Fruit fly (Drosophila melanogaster) whole organism, prepupa: ENCODE data around the gene CG18269.
A peak's percentile ranks its signal among the peaks of the same experiment; 100 is the strongest.

Experiments used
- CG10631 ChIP-seq: fragments of 200-800 bp; sonication (Bioruptor generic); optimal IDR thresholded peaks from 2 replicates; lab custom pipeline; 2016; ENCODE audit warnings: missing biosample characterization, missing genetic modification characterization
- CG10669 ChIP-seq: fragments of 200-800 bp; sonication (Bioruptor generic); optimal IDR thresholded peaks from 3 replicates; lab custom pipeline; 2018; ENCODE audit warnings: missing biosample characterization, mild to moderate bottlenecking, missing genetic modification characterization, moderate library complexity
- CG11762 ChIP-seq: fragments of 200-800 bp; sonication (Bioruptor generic); optimal IDR thresholded peaks from 3 replicates; lab custom pipeline; 2016; ENCODE audit warnings: missing biosample characterization, missing genetic modification characterization; ENCODE audit not compliant: insufficient read depth
- CG11902 ChIP-seq: fragments of 200-800 bp; sonication (Bioruptor generic); optimal IDR thresholded peaks from 3 replicates; lab custom pipeline; 2016; ENCODE audit warnings: missing biosample characterization, missing genetic modification characterization
- CG15336 ChIP-seq: fragments of 200-800 bp; sonication (Bioruptor generic); IDR thresholded peaks from 2 replicates; pipeline ENCODE4 v1.3.6; 2022; ENCODE audit warnings: missing biosample characterization, missing genetic modification characterization
- CG1621 ChIP-seq: fragments of 200-800 bp; sonication (Bioruptor generic); optimal IDR thresholded peaks from 3 replicates; lab custom pipeline; 2018; ENCODE audit warnings: missing biosample characterization, mild to moderate bottlenecking, missing genetic modification characterization
- CG3032 ChIP-seq: fragments of 200-800 bp; optimal IDR thresholded peaks from 2 replicates; lab custom pipeline; 2019; ENCODE audit warnings: missing biosample characterization, mild to moderate bottlenecking, missing genetic modification characterization, moderate library complexity
- CG32006 ChIP-seq: fragments of 200-800 bp; sonication (Bioruptor generic); optimal IDR thresholded peaks from 3 replicates; lab custom pipeline; 2017; ENCODE audit warnings: missing biosample characterization, mild to moderate bottlenecking, missing genetic modification characterization
- CG3919 ChIP-seq: fragments of 200-800 bp; sonication (Bioruptor generic); optimal IDR thresholded peaks from 3 replicates; lab custom pipeline; 2016; ENCODE audit warnings: missing biosample characterization, missing genetic modification characterization
- CG6163 ChIP-seq: fragments of 200-800 bp; sonication (Bioruptor generic); IDR thresholded peaks from 3 replicates; pipeline ENCODE4 v1.3.6; 2022; ENCODE audit warnings: missing biosample characterization, missing genetic modification characterization
- CG6276 ChIP-seq: fragments of 200-800 bp; sonication (Bioruptor generic); optimal IDR thresholded peaks from 2 replicates; lab custom pipeline; 2017; ENCODE audit warnings: missing biosample characterization, mild to moderate bottlenecking, missing genetic modification characterization
- CG6808 ChIP-seq: fragments of 200-800 bp; sonication (Bioruptor generic); optimal IDR thresholded peaks from 3 replicates; lab custom pipeline; 2017; ENCODE audit warnings: missing biosample characterization, missing genetic modification characterization, mild to moderate bottlenecking, moderate library complexity, missing genetic modification reagents
- CG6854 ChIP-seq: fragments of 200-800 bp; sonication (Bioruptor generic); optimal IDR thresholded peaks from 2 replicates; lab custom pipeline; 2017; ENCODE audit warnings: missing biosample characterization, mild to moderate bottlenecking, missing genetic modification characterization
- CG7368 ChIP-seq: fragments of 200-800 bp; sonication (Bioruptor generic); optimal IDR thresholded peaks from 3 replicates; lab custom pipeline; 2016; ENCODE audit warnings: missing biosample characterization, missing genetic modification characterization
- CG8632 ChIP-seq: fragments of 200-800 bp; sonication (Bioruptor generic); optimal IDR thresholded peaks from 3 replicates; lab custom pipeline; 2016; ENCODE audit warnings: missing biosample characterization, missing genetic modification characterization
- Ets21C ChIP-seq: fragments of 200-800 bp; sonication (Bioruptor generic); optimal IDR thresholded peaks from 3 replicates; lab custom pipeline; 2016; ENCODE audit warnings: missing biosample characterization, missing genetic modification characterization
- Ets96B ChIP-seq: fragments of 200-800 bp; optimal IDR thresholded peaks from 2 replicates; lab custom pipeline; 2019; ENCODE audit warnings: missing biosample characterization, mild to moderate bottlenecking, missing genetic modification characterization, moderate library complexity
- Gug ChIP-seq: fragments of 200-800 bp; sonication (Bioruptor generic); IDR thresholded peaks from 2 replicates; pipeline ENCODE4 v1.3.6; 2022; ENCODE audit warnings: missing biosample characterization, missing genetic modification characterization
- Hr38 ChIP-seq: sonication (Bioruptor generic); optimal IDR thresholded peaks from 2 replicates; lab custom pipeline; 2016; ENCODE audit warnings: missing biosample characterization, missing genetic modification characterization
- Hr39 ChIP-seq: fragments of 200-800 bp; sonication (Bioruptor generic); optimal IDR thresholded peaks from 2 replicates; lab custom pipeline; 2016; ENCODE audit warnings: missing biosample characterization, missing genetic modification characterization
- Hr4 ChIP-seq: fragments of 200-800 bp; sonication (Bioruptor generic); optimal IDR thresholded peaks from 3 replicates; lab custom pipeline; 2016; ENCODE audit warnings: missing biosample characterization, missing genetic modification characterization
- OdsH ChIP-seq: fragments of 200-800 bp; sonication (Bioruptor generic); optimal IDR thresholded peaks from 3 replicates; lab custom pipeline; 2016; ENCODE audit warnings: missing biosample characterization, missing genetic modification characterization
- Sox102F ChIP-seq: fragments of 200-800 bp; sonication (Bioruptor generic); optimal IDR thresholded peaks from 2 replicates; lab custom pipeline; 2016; ENCODE audit warnings: missing biosample characterization, mild to moderate bottlenecking, missing genetic modification characterization
- Sox14 ChIP-seq: fragments of 200-800 bp; sonication (Bioruptor generic); optimal IDR thresholded peaks from 3 replicates; lab custom pipeline; 2016; ENCODE audit warnings: missing biosample characterization, missing genetic modification characterization
- acj6 ChIP-seq: fragments of 200-800 bp; sonication (Bioruptor generic); optimal IDR thresholded peaks from 3 replicates; lab custom pipeline; 2016; ENCODE audit warnings: missing biosample characterization, missing genetic modification characterization
- cyc ChIP-seq: fragments of 200-800 bp; sonication (Bioruptor generic); optimal IDR thresholded peaks from 3 replicates; lab custom pipeline; 2016; ENCODE audit warnings: missing biosample characterization, missing genetic modification characterization
- dsx ChIP-seq: fragments of 200-800 bp; optimal IDR thresholded peaks from 3 replicates; lab custom pipeline; 2019; ENCODE audit warnings: missing biosample characterization, mild to moderate bottlenecking, missing genetic modification characterization, moderate library complexity; ENCODE audit not compliant: poor library complexity, severe bottlenecking
- eg ChIP-seq: fragments of 200-800 bp; sonication (Bioruptor generic); IDR thresholded peaks from 3 replicates; pipeline ENCODE4 v1.3.6; 2022; ENCODE audit warnings: missing biosample characterization, missing genetic modification characterization
- fd59A ChIP-seq: fragments of 200-800 bp; sonication (Bioruptor generic); optimal IDR thresholded peaks from 2 replicates; lab custom pipeline; 2017; ENCODE audit warnings: missing biosample characterization, mild to moderate bottlenecking, missing genetic modification characterization, missing genetic modification reagents
- fd85E ChIP-seq: fragments of 200-800 bp; sonication (Bioruptor generic); optimal IDR thresholded peaks from 3 replicates; lab custom pipeline; 2016; ENCODE audit warnings: missing biosample characterization, missing genetic modification characterization
- lz ChIP-seq: fragments of 200-800 bp; sonication (Bioruptor generic); optimal IDR thresholded peaks from 3 replicates; lab custom pipeline; 2016; ENCODE audit warnings: missing biosample characterization, missing genetic modification characterization
- net ChIP-seq: fragments of 200-800 bp; sonication (Bioruptor generic); optimal IDR thresholded peaks from 3 replicates; lab custom pipeline; 2016; ENCODE audit warnings: missing biosample characterization, missing genetic modification characterization
- pdm3 ChIP-seq: fragments of 200-800 bp; sonication (Bioruptor generic); optimal IDR thresholded peaks from 3 replicates; lab custom pipeline; 2016; ENCODE audit warnings: missing biosample characterization, missing genetic modification characterization
- svp ChIP-seq: fragments of 200-800 bp; sonication (Bioruptor generic); peaks from one replicate; lab custom pipeline; 2016; ENCODE audit warnings: missing biosample characterization, missing genetic modification characterization
- vri ChIP-seq: fragments of 200-800 bp; sonication (Bioruptor generic); optimal IDR thresholded peaks from 3 replicates; lab custom pipeline; 2016; ENCODE audit warnings: missing biosample characterization, mild to moderate bottlenecking, missing genetic modification characterization

CG18269 gene

dm6 chr2L:5526738-5527137 lies 24.9 kb upstream of the CG18269 start, which contains the start of gene Cox11:
TSS of gene Cox11 (plus strand) at chr2L:5526957.
- no peak for TF ChIP-seq CG32006 (GFP tag; lab: Kevin White, UChicago)
- no peak for TF ChIP-seq fd85E (GFP tag; lab: Kevin White, UChicago)
- TF ChIP-seq CG8632: no peak
- TF ChIP-seq CG6854: no peak
- no peak for TF ChIP-seq vri (GFP tag; lab: Kevin White, UChicago)
- TF ChIP-seq, all 60 proteins: peak for 0

DNA sequence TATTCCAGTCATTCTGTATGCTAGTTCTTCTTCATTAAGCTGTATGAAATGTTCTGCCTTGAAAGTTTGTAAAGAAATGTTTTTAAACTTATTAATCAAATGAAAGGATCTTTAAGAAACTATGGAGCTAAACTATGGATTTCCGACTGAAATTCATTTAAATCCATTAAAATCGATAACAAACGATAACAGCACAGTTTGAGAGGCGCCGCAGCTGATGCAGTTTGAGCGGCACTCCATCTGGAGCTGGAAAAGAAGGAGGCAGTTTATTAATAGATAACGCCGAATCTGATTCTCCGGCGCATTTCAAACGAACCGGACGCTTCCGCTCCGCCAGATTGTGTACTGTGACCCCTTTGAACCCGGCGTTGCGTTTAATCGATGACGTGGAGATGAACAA lies 23.8 kb upstream of the CG18269 start, which contains the start of gene CG31915:
TSS of gene CG31915 (plus strand) at position 263 of the 400 bp plus-strand sequence.
- TF ChIP-seq CG1621: peak; percentile 68
- TF ChIP-seq CG11902 (GFP tag; lab: Kevin White, UChicago): no peak

DNA sequence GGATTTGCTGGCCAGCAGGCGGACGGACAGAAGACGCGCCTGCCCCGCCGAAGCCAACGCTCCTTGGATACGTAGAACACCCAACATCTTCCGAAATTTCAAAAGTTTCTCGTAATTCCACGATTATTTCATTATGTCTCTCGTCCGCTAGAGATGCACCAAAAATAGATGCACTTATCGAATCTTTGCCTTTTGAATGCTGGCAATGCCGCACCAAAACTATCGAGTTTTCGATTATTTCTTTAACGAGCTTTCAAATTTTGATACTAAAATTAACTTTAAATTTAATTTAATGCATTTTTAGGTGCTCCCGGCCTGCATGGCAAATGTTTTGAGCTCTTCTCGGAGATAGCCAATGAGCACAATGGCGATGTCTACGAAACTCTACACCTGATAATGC lies 19.6 kb upstream of the CG18269 start, which contains the start of gene Coq6:
TSS of gene Coq6 (minus strand) at position 163 of the 400 bp plus-strand sequence.
- TF ChIP-seq CG6163 (GFP tag; lab: Robert Waterston, UW) (0 out of 3 replicates have a peak, but pooled peaks have one; percentile 26), Gug (GFP tag; lab: Robert Waterston, UW) (no peak)
- TF ChIP-seq, all 60 proteins: peak for 1

DNA sequence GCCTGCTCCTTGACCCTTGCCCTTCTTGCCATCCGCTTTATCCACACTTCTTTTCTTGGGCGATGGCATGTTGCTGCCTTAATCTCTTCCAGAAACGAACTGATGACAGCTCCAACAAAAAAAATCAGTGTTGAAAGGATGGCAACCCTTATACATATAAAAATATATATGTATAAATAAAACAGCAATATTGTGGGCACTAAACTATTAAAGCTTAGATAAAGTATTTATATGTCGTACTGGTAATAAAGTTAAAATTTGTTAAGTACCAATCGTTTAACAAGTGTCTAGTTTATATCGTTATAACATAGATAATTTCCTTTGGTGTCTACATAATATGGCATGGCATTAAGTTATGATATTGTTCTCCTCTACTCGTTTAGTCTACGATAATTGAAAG lies 15.0 kb upstream of the CG18269 start, which contains the start of gene tomb:
TSS of gene tomb (minus strand) at position 101 of the 400 bp plus-strand sequence.
- TF ChIP-seq fd59A (no peak), Hr38 (no peak), CG3032 (no peak), acj6 (GFP tag; lab: Kevin White, UChicago) (no peak), CG11762 (GFP tag; lab: Kevin White, UChicago) (no peak), svp (no peak), Sox102F (GFP tag; lab: Kevin White, UChicago) (no peak), lz (GFP tag; lab: Kevin White, UChicago) (no peak), CG10669 (GFP tag; lab: Kevin White, UChicago) (no peak), CG6854 (no peak), cyc (no peak)

DNA sequence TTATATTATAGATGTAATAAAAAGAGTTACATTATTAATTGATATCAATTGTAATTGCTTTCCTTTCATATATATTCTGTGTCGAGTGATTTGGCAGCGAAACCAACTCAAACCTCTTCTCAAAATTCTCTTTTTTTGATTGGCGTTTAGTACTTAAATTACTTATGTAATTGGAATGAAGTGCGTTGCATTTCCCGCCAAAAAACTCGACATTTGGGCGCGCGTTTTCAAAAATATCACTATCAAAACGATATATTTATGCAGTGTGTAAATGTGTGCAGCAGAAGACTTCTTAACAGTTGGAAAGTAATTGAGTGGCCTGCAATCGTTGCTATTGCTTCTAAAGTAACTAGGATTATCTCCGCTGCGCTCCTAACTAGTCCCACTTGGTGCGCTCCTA lies 14.6 kb upstream of the CG18269 start:
- TF ChIP-seq CG3032 (no peak), fd85E (GFP tag; lab: Kevin White, UChicago) (no peak), CG6276 (GFP tag; lab: Kevin White, UChicago) (no peak), svp (no peak), Ets96B (tag; lab: Kevin White, UChicago) (no peak), OdsH (no peak), CG6808 (GFP tag; lab: Kevin White, UChicago) (no peak), Hr4 (GFP tag; lab: Kevin White, UChicago) (no peak), Sox14 (no peak), eg (GFP tag; lab: Robert Waterston, UW) (no peak)

dm6 chr2L:5539034-5539433 lies 12.6 kb upstream of the CG18269 start, which contains the start of gene CG14015:
TSS of gene CG14015 (minus strand) at chr2L:5539196.
- TF ChIP-seq vri (GFP tag; lab: Kevin White, UChicago) (no peak), net (GFP tag; lab: Kevin White, UChicago) (no peak), CG10631 (no peak), fd85E (GFP tag; lab: Kevin White, UChicago) (no peak), Sox14 (no peak), CG3919 (GFP tag; lab: Kevin White, UChicago) (no peak), CG32006 (GFP tag; lab: Kevin White, UChicago) (no peak), CG1621 (no peak), dsx (GFP tag; lab: Kevin White, UChicago) (no peak), fd59A (no peak), cyc (no peak), CG7368 (GFP tag; lab: Kevin White, UChicago) (no peak), pdm3 (GFP tag; lab: Kevin White, UChicago) (no peak), lz (GFP tag; lab: Kevin White, UChicago) (no peak), CG8632 (no peak), CG11902 (GFP tag; lab: Kevin White, UChicago) (no peak), Ets21C (GFP tag; lab: Kevin White, UChicago) (no peak), Hr39 (GFP tag; lab: Kevin White, UChicago) (no peak), CG15336 (GFP tag; lab: Robert Waterston, UW) (no peak)
